Fruit fly (Drosophila melanogaster) whole organism, embryonic: Measurements from ENCODE around the gene GstT4.

Source experiments
- Abd-B ChIP-seq: fragments of 200-800 bp; sonication (Bioruptor generic); optimal IDR thresholded peaks from 2 replicates; lab custom pipeline; 2018; ENCODE audit warnings: missing biosample characterization, mild to moderate bottlenecking, missing genetic modification characterization, moderate library complexity
- Asciz ChIP-seq: fragments of 200-800 bp; sonication (Bioruptor generic); optimal IDR thresholded peaks from 2 replicates; lab custom pipeline; 2017; ENCODE audit warnings: missing biosample characterization, mild to moderate bottlenecking, missing genetic modification characterization, missing genetic modification reagents
- Atf6 ChIP-seq: fragments of 200-800 bp; sonication (Bioruptor generic); IDR thresholded peaks from 2 replicates; pipeline ENCODE4 v1.3.6; 2022; ENCODE audit warnings: missing biosample characterization, missing genetic modification characterization
- B-H2 ChIP-seq: fragments of 200-800 bp; sonication (Bioruptor generic); optimal IDR thresholded peaks from 2 replicates; lab custom pipeline; 2018; ENCODE audit warnings: missing biosample characterization, mild to moderate bottlenecking, missing genetic modification characterization
- CG10274 ChIP-seq: fragments of 200-800 bp; sonication (Bioruptor generic); optimal IDR thresholded peaks from 3 replicates; lab custom pipeline; 2017; ENCODE audit warnings: missing biosample characterization, mild to moderate bottlenecking, missing genetic modification characterization
- CG11504 ChIP-seq: fragments of 200-800 bp; sonication (Bioruptor generic); optimal IDR thresholded peaks from 3 replicates; lab custom pipeline; 2019; ENCODE audit warnings: missing biosample characterization, mild to moderate bottlenecking, missing genetic modification characterization, moderate library complexity
- CG12299 ChIP-seq: fragments of 200-800 bp; sonication (Bioruptor generic); optimal IDR thresholded peaks from 2 replicates; lab custom pipeline; 2018; ENCODE audit warnings: missing biosample characterization, mild to moderate bottlenecking, missing genetic modification characterization
- CG12391 ChIP-seq: fragments of 200-800 bp; sonication (Bioruptor generic); optimal IDR thresholded peaks from 3 replicates; lab custom pipeline; 2018; ENCODE audit warnings: missing biosample characterization, mild to moderate bottlenecking, missing genetic modification characterization, moderate library complexity
- CG13894 ChIP-seq: fragments of 200-800 bp; sonication (Bioruptor generic); optimal IDR thresholded peaks from 3 replicates; lab custom pipeline; 2018; ENCODE audit warnings: missing biosample characterization, mild to moderate bottlenecking, missing genetic modification characterization, moderate library complexity
- CG17328 ChIP-seq: fragments of 200-800 bp; sonication (Bioruptor generic); IDR thresholded peaks from 2 replicates; pipeline ENCODE4 v1.3.6; 2022; ENCODE audit warnings: missing biosample characterization, missing genetic modification characterization
- CG18011 ChIP-seq: fragments of 200-800 bp; sonication (Bioruptor generic); optimal IDR thresholded peaks from 2 replicates; lab custom pipeline; 2017; ENCODE audit warnings: missing biosample characterization, missing genetic modification characterization, mild to moderate bottlenecking, moderate library complexity, missing genotype
- CG18764 ChIP-seq: fragments of 200-800 bp; sonication (Bioruptor generic); optimal IDR thresholded peaks from 3 replicates; lab custom pipeline; 2016; ENCODE audit warnings: missing biosample characterization, missing genetic modification characterization
- CG2120 ChIP-seq: fragments of 200-800 bp; sonication (Bioruptor generic); optimal IDR thresholded peaks from 3 replicates; lab custom pipeline; 2016; ENCODE audit warnings: missing biosample characterization, missing genetic modification characterization
- CG2202 ChIP-seq: fragments of 200-800 bp; sonication (Bioruptor generic); optimal IDR thresholded peaks from 2 replicates; lab custom pipeline; 2018; ENCODE audit warnings: missing biosample characterization, mild to moderate bottlenecking, missing genetic modification characterization
- CG31224 ChIP-seq: fragments of 200-800 bp; sonication (Bioruptor generic); IDR thresholded peaks from 2 replicates; pipeline ENCODE4 v1.3.6; 2022; ENCODE audit warnings: missing biosample characterization, missing genetic modification characterization
- CG31388 ChIP-seq: fragments of 200-800 bp; sonication (Bioruptor generic); optimal IDR thresholded peaks from 2 replicates; lab custom pipeline; 2016; ENCODE audit warnings: missing biosample characterization, missing genetic modification characterization
- CG33557 ChIP-seq: fragments of 200-800 bp; sonication (Bioruptor generic); optimal IDR thresholded peaks from 2 replicates; lab custom pipeline; 2019; ENCODE audit warnings: missing biosample characterization, mild to moderate bottlenecking, missing genetic modification characterization, moderate library complexity
- CG34224 ChIP-seq: fragments of 200-800 bp; sonication (Bioruptor generic); IDR thresholded peaks from 3 replicates; pipeline ENCODE4 v1.3.6; 2022; ENCODE audit warnings: missing biosample characterization, missing genetic modification characterization; ENCODE audit not compliant: partially characterized antibody
- CG7556 ChIP-seq: fragments of 200-800 bp; sonication (Bioruptor generic); optimal IDR thresholded peaks from 2 replicates; lab custom pipeline; 2017; ENCODE audit warnings: missing biosample characterization, mild to moderate bottlenecking, missing genetic modification characterization
- CG7839 ChIP-seq: fragments of 200-800 bp; sonication (Bioruptor generic); optimal IDR thresholded peaks from 3 replicates; lab custom pipeline; 2018; ENCODE audit warnings: missing biosample characterization, mild to moderate bottlenecking, missing genetic modification characterization, moderate library complexity
- D19A ChIP-seq: fragments of 200-800 bp; optimal IDR thresholded peaks from 3 replicates; lab custom pipeline; 2019; ENCODE audit warnings: missing biosample characterization, mild to moderate bottlenecking, missing genetic modification characterization, moderate library complexity
- Elba2 ChIP-seq: fragments of 200-800 bp; sonication (Bioruptor generic); optimal IDR thresholded peaks from 3 replicates; lab custom pipeline; 2016; ENCODE audit warnings: missing biosample characterization, missing genetic modification characterization
- Fer3 ChIP-seq: fragments of 200-800 bp; sonication (Bioruptor generic); optimal IDR thresholded peaks from 2 replicates; lab custom pipeline; 2018; ENCODE audit warnings: missing biosample characterization, mild to moderate bottlenecking, missing genetic modification characterization, moderate library complexity
- HLH54F ChIP-seq: fragments of 200-800 bp; sonication (Bioruptor generic); optimal IDR thresholded peaks from 3 replicates; lab custom pipeline; 2016; ENCODE audit warnings: missing biosample characterization, missing genetic modification characterization
- Hr51 ChIP-seq, 2 experiments: fragments of 200-800 bp; sonication (Bioruptor generic); optimal IDR thresholded peaks; 2 replicates in 1 of 2; 3 replicates in 1 of 2; lab custom pipeline; 2016 to 2018; ENCODE audit warnings: missing biosample characterization in 2 of 2, missing genetic modification characterization in 2 of 2, mild to moderate bottlenecking in 1 of 2, moderate library complexity in 1 of 2
- Ptx1 ChIP-seq: fragments of 200-800 bp; sonication (Bioruptor generic); IDR thresholded peaks from 2 replicates; pipeline ENCODE4 v1.3.6; 2022; ENCODE audit warnings: missing biosample characterization, missing genetic modification characterization
- Six4 ChIP-seq: fragments of 200-800 bp; sonication (Bioruptor generic); optimal IDR thresholded peaks from 2 replicates; lab custom pipeline; 2016; ENCODE audit warnings: missing biosample characterization, missing genetic modification characterization
- Taf1 ChIP-seq: fragments of 200-800 bp; sonication (Bioruptor generic); IDR thresholded peaks from 2 replicates; pipeline ENCODE4 v1.3.6; 2022; ENCODE audit warnings: missing biosample characterization, missing genetic modification characterization
- Trl ChIP-seq, 3 experiments: fragments of >200 bp in 2 of 3; fragments of 200-800 bp in 1 of 3; sonication (Bioruptor generic) in 1 of 3; optimal IDR thresholded peaks; 2 replicates in 1 of 3; 3 replicates in 2 of 3; lab custom pipeline; 2016 to 2017; ENCODE audit warnings: missing biosample characterization in 1 of 3, missing genetic modification characterization in 1 of 3
- cas ChIP-seq: fragments of 200-800 bp; sonication (Bioruptor generic); IDR thresholded peaks from 2 replicates; pipeline ENCODE4 v1.3.6; 2022; ENCODE audit warnings: missing biosample characterization, missing genetic modification characterization
- caup ChIP-seq: fragments of 200-800 bp; sonication (Bioruptor generic); optimal IDR thresholded peaks from 3 replicates; lab custom pipeline; 2017; ENCODE audit warnings: missing biosample characterization, mild to moderate bottlenecking, missing genetic modification characterization, moderate library complexity; ENCODE audit not compliant: severe bottlenecking
- dati ChIP-seq: fragments of 200-800 bp; sonication (Bioruptor generic); IDR thresholded peaks from 2 replicates; pipeline ENCODE4 v1.3.6; 2022; ENCODE audit warnings: missing biosample characterization, missing genetic modification characterization
- dysf ChIP-seq: fragments of 200-800 bp; sonication (Bioruptor generic); IDR thresholded peaks from 3 replicates; pipeline ENCODE4 v1.3.6; 2022; ENCODE audit warnings: missing biosample characterization, missing genetic modification characterization
- emc ChIP-seq: fragments of 200-800 bp; sonication (Bioruptor generic); optimal IDR thresholded peaks from 2 replicates; lab custom pipeline; 2016; ENCODE audit warnings: missing biosample characterization, missing genetic modification characterization
- en ChIP-seq: fragments of 200-800 bp; sonication (Bioruptor generic); optimal IDR thresholded peaks from 2 replicates; lab custom pipeline; 2016; ENCODE audit warnings: missing biosample characterization, missing genetic modification characterization
- esg ChIP-seq: fragments of 200-800 bp; sonication (Bioruptor generic); conservative IDR thresholded peaks from 2 replicates; pipeline ENCODE4 v1.3.6; 2022; ENCODE audit warnings: missing biosample characterization, missing genetic modification characterization
- exex ChIP-seq: fragments of 200-800 bp; sonication (Bioruptor generic); optimal IDR thresholded peaks from 4 replicates; lab custom pipeline; 2018; ENCODE audit warnings: missing biosample characterization, mild to moderate bottlenecking, missing genetic modification characterization, moderate library complexity
- grn ChIP-seq: fragments of 200-800 bp; sonication (Bioruptor generic); optimal IDR thresholded peaks from 3 replicates; lab custom pipeline; 2017; ENCODE audit warnings: missing biosample characterization, missing genetic modification characterization
- hth ChIP-seq: fragments of >200 bp; optimal IDR thresholded peaks from 2 replicates; lab custom pipeline; 2017; ENCODE audit warnings: inconsistent platforms
- lab ChIP-seq: fragments of 200-800 bp; sonication (Bioruptor generic); optimal IDR thresholded peaks from 3 replicates; lab custom pipeline; 2017; ENCODE audit warnings: missing biosample characterization, missing genetic modification characterization, mild to moderate bottlenecking, moderate library complexity, missing genetic modification reagents
- mld ChIP-seq: fragments of 200-800 bp; sonication (Bioruptor generic); IDR thresholded peaks from 3 replicates; pipeline ENCODE4 v1.3.6; 2022; ENCODE audit warnings: missing biosample characterization, missing genetic modification characterization; ENCODE audit not compliant: partially characterized antibody
- scrt ChIP-seq: fragments of 200-800 bp; sonication (Bioruptor generic); optimal IDR thresholded peaks from 2 replicates; lab custom pipeline; 2018; ENCODE audit warnings: missing biosample characterization, mild to moderate bottlenecking, missing genetic modification characterization, moderate library complexity
- shn ChIP-seq: fragments of 200-800 bp; sonication (Bioruptor generic); optimal IDR thresholded peaks from 3 replicates; lab custom pipeline; 2016; ENCODE audit warnings: missing biosample characterization, missing genetic modification characterization
- sim ChIP-seq: fragments of 200-800 bp; sonication (Bioruptor generic); IDR thresholded peaks from 2 replicates; pipeline ENCODE4 v1.3.6; 2022; ENCODE audit warnings: missing biosample characterization, missing genetic modification characterization
- sisA ChIP-seq: fragments of 200-800 bp; sonication (Bioruptor generic); IDR thresholded peaks from 2 replicates; pipeline ENCODE4 v1.3.6; 2022; ENCODE audit warnings: missing biosample characterization, missing genetic modification characterization
- tin ChIP-seq: fragments of 200-800 bp; sonication (Bioruptor generic); optimal IDR thresholded peaks from 3 replicates; lab custom pipeline; 2016; ENCODE audit warnings: missing biosample characterization, missing genetic modification characterization
- ttk ChIP-seq: fragments of 200-800 bp; sonication (Bioruptor generic); IDR thresholded peaks from 2 replicates; pipeline ENCODE4 v2.1.2; 2022; ENCODE audit warnings: missing biosample characterization, missing genetic modification characterization
- unpg ChIP-seq: fragments of 200-800 bp; sonication (Bioruptor generic); optimal IDR thresholded peaks from 3 replicates; lab custom pipeline; 2018; ENCODE audit warnings: missing biosample characterization, mild to moderate bottlenecking, missing genetic modification characterization, moderate library complexity
- vfl ChIP-seq: fragments of 200-800 bp; sonication (Bioruptor generic); optimal IDR thresholded peaks from 2 replicates; lab custom pipeline; 2016; ENCODE audit warnings: missing biosample characterization, missing genetic modification characterization
- vvl ChIP-seq: fragments of 200-800 bp; sonication (Bioruptor generic); IDR thresholded peaks from 2 replicates; pipeline ENCODE4 v1.3.6; 2022; ENCODE audit warnings: missing biosample characterization, missing genetic modification characterization
- wdn ChIP-seq: fragments of 200-800 bp; sonication (Bioruptor generic); IDR thresholded peaks from 2 replicates; pipeline ENCODE4 v1.3.6; 2022; ENCODE audit warnings: missing biosample characterization, missing genetic modification characterization

GstT4 gene

dm6 chrX:13368149-13368548, 36.4 kb upstream of the GstT4 start, which contains the start of gene dmrt11E (continued):
- no peak for TF ChIP-seq mld (GFP tag; lab: Robert Waterston, UW)
- peak; percentile 20 for TF ChIP-seq CG18764 (GFP tag; lab: Kevin White, UChicago)
- TF ChIP-seq CG31224 = no peak
- TF ChIP-seq shn (GFP tag; lab: Kevin White, UChicago) = no peak
- peak; percentile 74 for TF ChIP-seq unpg
- TF ChIP-seq CG31388 (GFP tag; lab: Kevin White, UChicago) = no peak
- peak; percentile 65 for TF ChIP-seq tin (GFP tag; lab: Kevin White, UChicago)
- no peak for TF ChIP-seq lab (GFP tag; lab: Kevin White, UChicago)
- no peak for TF ChIP-seq wdn (GFP tag; lab: Robert Waterston, UW)
- TF ChIP-seq sim = 0 out of 2 replicates have a peak, but pooled peaks have one; percentile 51
- TF ChIP-seq cas (GFP tag; lab: Robert Waterston, UW) = no peak
- TF ChIP-seq CG12299 (tag; lab: Kevin White, UChicago) = peak; percentile 44
- TF ChIP-seq Hr51 (GFP tag; optimal IDR thresholded peaks at IDR 0.05; lab: Kevin White, UChicago) = peak in 1 of 2 experiments; percentile 62
- no peak for TF ChIP-seq CG2120 (GFP tag; lab: Kevin White, UChicago)
- TF ChIP-seq CG34224 (GFP tag; lab: Robert Waterston, UW) = no peak
- TF ChIP-seq ttk = peak; percentile 50; the same call in 1 of the 2 replicates
- TF ChIP-seq esg (GFP tag; lab: Robert Waterston, UW) = peak; percentile 45
- TF ChIP-seq Ptx1 (GFP tag; lab: Robert Waterston, UW) = peak; percentile 71
- TF ChIP-seq dati (GFP tag; lab: Robert Waterston, UW) = 0 out of 2 replicates have a peak, but pooled peaks have one; percentile 33
- TF ChIP-seq vvl (GFP tag; lab: Robert Waterston, UW) = peak; percentile 88
- TF ChIP-seq emc (GFP tag; lab: Kevin White, UChicago) = no peak
- peak; percentile 36 for TF ChIP-seq CG7556 (GFP tag; lab: Kevin White, UChicago)
- peak; percentile 77 for TF ChIP-seq D19A (tag; lab: Kevin White, UChicago)
- TF ChIP-seq sisA (GFP tag; lab: Robert Waterston, UW) = peak; percentile 65
- TF ChIP-seq CG2202 (tag; lab: Kevin White, UChicago) = peak; percentile 28
- no peak for TF ChIP-seq CG13894
- TF ChIP-seq exex = no peak
- no peak for TF ChIP-seq CG18011 (GFP tag; lab: Kevin White, UChicago)
- TF ChIP-seq Asciz = peak; percentile 48
- no peak for TF ChIP-seq CG10274 (GFP tag; lab: Kevin White, UChicago)
- peak; percentile 64 for TF ChIP-seq dysf (GFP tag; lab: Robert Waterston, UW)
- TF ChIP-seq Abd-B (GFP tag; lab: Kevin White, UChicago) = peak; percentile 41
- TF ChIP-seq grn (GFP tag; lab: Kevin White, UChicago) = no peak
- TF ChIP-seq HLH54F = no peak
- peak; percentile 76 for TF ChIP-seq CG33557 (GFP tag; lab: Kevin White, UChicago)
- TF ChIP-seq caup (GFP tag; lab: Kevin White, UChicago) = no peak
- peak; percentile 76 for TF ChIP-seq CG12391 (tag; lab: Kevin White, UChicago)
- TF ChIP-seq CG11504 (tag; lab: Kevin White, UChicago) = peak; percentile 68
- no peak for TF ChIP-seq Taf1
- peak; percentile 73 for TF ChIP-seq CG7839
- peak; percentile 69 for TF ChIP-seq CG17328 (GFP tag; lab: Robert Waterston, UW)
- TF ChIP-seq Atf6 (GFP tag; lab: Robert Waterston, UW) = peak; percentile 29; the same call in 1 of the 2 replicates
- no peak for TF ChIP-seq B-H2 (GFP tag; lab: Kevin White, UChicago)
- TF ChIP-seq Fer3 (tag; lab: Kevin White, UChicago) = peak; percentile 36
- TF ChIP-seq vfl (GFP tag; lab: Kevin White, UChicago) = no peak
- no peak for TF ChIP-seq scrt (GFP tag; lab: Kevin White, UChicago)
- no peak for TF ChIP-seq Trl (optimal IDR thresholded peaks at IDR 0.05; lab: Kevin White, UChicago)
- no peak for TF ChIP-seq Trl (GFP tag; optimal IDR thresholded peaks at IDR 0.05; lab: Kevin White, UChicago)
- peak; percentile 38 for TF ChIP-seq Six4 (GFP tag; lab: Kevin White, UChicago)
- no peak for TF ChIP-seq hth (lab: Kevin White, UChicago)
- peak; percentile 3 for TF ChIP-seq Elba2
- TF ChIP-seq en (GFP tag; lab: Kevin White, UChicago) = no peak
